Fruit fly (Drosophila melanogaster): ENCODE data around the gene CG9921.
A peak's percentile ranks its signal among the peaks of the same experiment; 100 is the strongest.

Gene CG9921

dm6 chrX:16323536-16323935, 9.9 kb downstream of the CG9921 start:
- TF ChIP-seq fd3F (GFP tag; optimal IDR thresholded peaks at IDR 0.05) = no peak
- no peak for TF ChIP-seq peb (GFP tag; IDR thresholded peaks at IDR 0.05)
- TF ChIP-seq aop (GFP tag; IDR thresholded peaks at IDR 0.05) = no peak
- TF ChIP-seq abd-A (tag; optimal IDR thresholded peaks at IDR 0.05) = no peak
- no peak for TF ChIP-seq kah (GFP tag; optimal IDR thresholded peaks at IDR 0.05)
- TF ChIP-seq grau (tag; optimal IDR thresholded peaks at IDR 0.05) = no peak
- TF ChIP-seq CG17912 (GFP tag; optimal IDR thresholded peaks at IDR 0.05) = no peak
- no peak for TF ChIP-seq CG10366 (GFP tag; IDR thresholded peaks at IDR 0.05)
- TF ChIP-seq CG17612 (GFP tag; IDR thresholded peaks at IDR 0.05) = no peak
- no peak for TF ChIP-seq Ravus (GFP tag; IDR thresholded peaks at IDR 0.05)
- TF ChIP-seq Dip3 (GFP tag; optimal IDR thresholded peaks at IDR 0.05) = no peak
- no peak for TF ChIP-seq fd64A (GFP tag; optimal IDR thresholded peaks at IDR 0.05)
- TF ChIP-seq CG16863 (GFP tag; optimal IDR thresholded peaks at IDR 0.05) = no peak
- no peak for TF ChIP-seq CG33213 (GFP tag; optimal IDR thresholded peaks at IDR 0.05)
- no peak for TF ChIP-seq CG13775 (GFP tag; optimal IDR thresholded peaks at IDR 0.05)
- no peak for TF ChIP-seq CG6765 (GFP tag; optimal IDR thresholded peaks at IDR 0.05)
- no peak for TF ChIP-seq Antp (GFP tag; optimal IDR thresholded peaks at IDR 0.05)
- no peak for TF ChIP-seq gsb (GFP tag; IDR thresholded peaks at IDR 0.05)
- TF ChIP-seq CG4707 (GFP tag; optimal IDR thresholded peaks at IDR 0.05) = no peak

DNA sequence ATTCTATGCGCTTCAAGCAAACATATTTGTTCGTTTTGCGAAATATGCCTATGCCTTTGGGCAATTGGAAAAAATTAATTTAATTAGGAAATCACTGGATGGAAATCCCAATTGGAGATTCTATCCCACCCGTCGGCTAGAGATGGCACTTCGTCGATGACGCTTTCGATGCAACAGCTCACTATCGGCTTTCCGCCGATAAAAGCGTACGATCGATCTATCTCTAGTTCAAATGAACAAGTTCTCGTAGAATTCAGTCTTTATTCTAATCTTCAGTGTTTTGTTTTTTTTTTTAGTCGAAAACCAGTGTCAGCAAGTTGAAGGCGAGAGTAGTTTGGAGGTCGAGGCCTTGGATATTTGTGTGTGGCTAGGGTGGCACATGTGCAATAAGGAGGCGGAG, 10.3 kb downstream of the CG9921 start, which contains the start of the genes CG9917 and CG32579:
TSS of gene CG9917 (minus strand) at position 169 of the 400 bp plus-strand sequence.
TSS of gene CG32579 (plus strand) at position 224 of the 400 bp plus-strand sequence.
- peak; percentile 78 for TF ChIP-seq unc-4 (GFP tag; IDR thresholded peaks at IDR 0.05; ENCODE audit: partially characterized antibody)
- peak; percentile 97 for TF ChIP-seq Elba2 (GFP tag; optimal IDR thresholded peaks at IDR 0.05)
- TF ChIP-seq CG14710 (tag; optimal IDR thresholded peaks at IDR 0.05) = peak; percentile 5
- peak; percentile 76 for TF ChIP-seq hbn (GFP tag; IDR thresholded peaks at IDR 0.05; ENCODE audit: partially characterized antibody)
- TF ChIP-seq CG14860 (GFP tag; IDR thresholded peaks at IDR 0.05; ENCODE audit: partially characterized antibody) = peak; percentile 68; the same call in 2 of the 3 replicates
- peak; percentile 80 for TF ChIP-seq CG16813 (GFP tag; IDR thresholded peaks at IDR 0.05; ENCODE audit: partially characterized antibody)
- peak; percentile 86 for TF ChIP-seq amos (GFP tag; IDR thresholded peaks at IDR 0.05; ENCODE audit: partially characterized antibody)
- TF ChIP-seq CG13287 (GFP tag; IDR thresholded peaks at IDR 0.05; ENCODE audit: partially characterized antibody) = peak; percentile 85
- peak; percentile 13 for TF ChIP-seq Fer1 (GFP tag; optimal IDR thresholded peaks at IDR 0.05)
- TF ChIP-seq insv (GFP tag; optimal IDR thresholded peaks at IDR 0.05) = peak; percentile 86 to 97
- TF ChIP-seq sug (tag; optimal IDR thresholded peaks at IDR 0.05) = peak; percentile 7
- TF ChIP-seq Sry-δ (GFP tag; optimal IDR thresholded peaks at IDR 0.05) = peak; percentile 93
- TF ChIP-seq pros (GFP tag; optimal IDR thresholded peaks at IDR 0.05) = no peak
- no peak for TF ChIP-seq otp (GFP tag; IDR thresholded peaks at IDR 0.05)
- TF ChIP-seq CG12155 (GFP tag; optimal IDR thresholded peaks at IDR 0.05) = no peak
- TF ChIP-seq Myb (GFP tag; optimal IDR thresholded peaks at IDR 0.05) = peak; percentile 0
- peak; percentile 79 for TF ChIP-seq CG7963 (GFP tag; IDR thresholded peaks at IDR 0.05; ENCODE audit: partially characterized antibody)
- TF ChIP-seq CG12769 (tag; optimal IDR thresholded peaks at IDR 0.05) = peak; percentile 45
- TF ChIP-seq Dp (GFP tag; optimal IDR thresholded peaks at IDR 0.05) = peak; percentile 62
- TF ChIP-seq CG15514 (GFP tag; optimal IDR thresholded peaks at IDR 0.05) = peak; percentile 99
- TF ChIP-seq BEAF-32 (GFP tag; optimal IDR thresholded peaks at IDR 0.05) = peak; percentile 76
- no peak for TF ChIP-seq Camta (GFP tag; optimal IDR thresholded peaks at IDR 0.05)
- TF ChIP-seq CG3847 (GFP tag; IDR thresholded peaks at IDR 0.05) = 0 out of 2 replicates have a peak, but pooled peaks have one; percentile 19
- peak; percentile 81 for TF ChIP-seq CG34224 (GFP tag; IDR thresholded peaks at IDR 0.05; ENCODE audit: partially characterized antibody)
- TF ChIP-seq Bgb (GFP tag; IDR thresholded peaks at IDR 0.05; ENCODE audit: partially characterized antibody) = peak; percentile 90
- peak; percentile 15; the same call in 1 of the 2 replicates for TF ChIP-seq Adf1 (GFP tag; IDR thresholded peaks at IDR 0.05)
- TF ChIP-seq vvl (GFP tag; IDR thresholded peaks at IDR 0.05) = peak; percentile 47; the same call in 1 of the 2 replicates
- peak; percentile 35; the same call in 1 of the 2 replicates for TF ChIP-seq CG2129 (GFP tag; IDR thresholded peaks at IDR 0.05; ENCODE audit: partially characterized antibody)
- TF ChIP-seq CG2116 (GFP tag; optimal IDR thresholded peaks at IDR 0.05) = peak; percentile 96
- peak; percentile 13 for TF ChIP-seq CG34376 (GFP tag; optimal IDR thresholded peaks at IDR 0.05)
- no peak for TF ChIP-seq zfh1 (GFP tag; IDR thresholded peaks at IDR 0.05)
